Fruit fly (Drosophila melanogaster): ENCODE results near the gene CG42680.

DNA sequence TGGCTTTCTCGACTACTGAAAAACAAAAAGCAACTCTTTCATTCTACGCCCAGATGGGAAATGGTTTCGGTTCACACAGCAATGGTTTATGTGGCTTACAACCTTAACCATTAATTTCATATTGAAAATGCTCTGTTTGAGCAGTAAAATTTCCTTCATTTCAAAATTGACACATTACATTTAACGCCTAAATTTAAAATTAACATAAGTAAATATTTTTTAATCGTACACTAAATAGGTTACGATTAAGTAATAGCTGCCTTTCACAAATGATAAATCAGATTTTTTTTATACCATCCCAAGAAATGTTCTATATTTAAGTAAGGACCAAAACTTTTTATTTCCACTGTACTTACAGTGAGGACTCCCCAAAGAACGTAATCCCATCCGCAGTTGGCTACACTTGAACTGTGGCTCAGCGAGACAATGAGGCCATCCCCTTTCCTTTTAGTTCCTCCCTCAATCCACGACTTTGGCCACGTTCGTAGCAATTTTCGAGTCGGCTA lies 49.1 kb downstream of the CG42680 start:
- TF ChIP-seq h (optimal IDR thresholded peaks at IDR 0.05) (no peak), psq (optimal IDR thresholded peaks at IDR 0.05) (no peak), Myc (optimal IDR thresholded peaks at IDR 0.05) (no peak), Sin3A (optimal IDR thresholded peaks at IDR 0.05) (no peak), ttk (optimal IDR thresholded peaks at IDR 0.05) (no peak), insv (optimal IDR thresholded peaks at IDR 0.05) (no peak)

All from Kc167 (cell line).